Worm (Caenorhabditis elegans) whole organism, L4 larva: ENCODE measurements around the gene sdc-2.

Experiments used
- D1046.2 ChIP-seq: fragments of 200-800 bp; sonication (Bioruptor generic); IDR thresholded peaks from 2 replicates; pipeline ENCODE4 v1.3.6; 2022; ENCODE audit warnings: missing genetic modification characterization, missing compliant biosample characterization
- F10B5.3 ChIP-seq: sonication (generic microtip); optimal IDR thresholded peaks from 2 replicates; lab custom pipeline; 2016; ENCODE audit warnings: mild to moderate bottlenecking, missing genetic modification characterization, missing compliant biosample characterization
- F44E2.7 ChIP-seq: fragments of 200-800 bp; sonication (Bioruptor generic); IDR thresholded peaks from 2 replicates; pipeline ENCODE4 v2.1.2; 2022; ENCODE audit warnings: missing genetic modification characterization, missing compliant biosample characterization
- F49E8.2 ChIP-seq: sonication (generic microtip); optimal IDR thresholded peaks from 2 replicates; lab custom pipeline; 2016; ENCODE audit warnings: missing compliant biosample characterization, mild to moderate bottlenecking, missing genetic modification characterization, borderline replicate concordance
- T20F7.1 ChIP-seq: fragments of 200-800 bp; sonication (Bioruptor generic); optimal IDR thresholded peaks from 2 replicates; lab custom pipeline; 2018; ENCODE audit warnings: mild to moderate bottlenecking, missing genetic modification characterization, missing compliant biosample characterization
- aly-2 ChIP-seq: sonication (generic microtip); optimal IDR thresholded peaks from 2 replicates; lab custom pipeline; 2018; ENCODE audit warnings: missing biosample characterization, missing genetic modification characterization
- arid-1 ChIP-seq: fragments of 200-800 bp; sonication (Bioruptor generic); conservative IDR thresholded peaks from 2 replicates; pipeline ENCODE4 v1.3.6; 2022; ENCODE audit warnings: missing genetic modification reagents, missing genetic modification characterization, missing compliant biosample characterization
- attf-4 ChIP-seq: sonication (generic microtip); optimal IDR thresholded peaks from 3 replicates; lab custom pipeline; 2017; ENCODE audit warnings: missing biosample characterization, missing genetic modification characterization
- ceh-32 ChIP-seq: sonication (generic microtip); optimal IDR thresholded peaks from 2 replicates; lab custom pipeline; 2016; ENCODE audit warnings: mild to moderate bottlenecking, missing genetic modification characterization, missing compliant biosample characterization; ENCODE audit not compliant: poor library complexity
- ceh-44 ChIP-seq: fragments of 200-800 bp; sonication (Bioruptor generic); IDR thresholded peaks from 2 replicates; pipeline ENCODE4 v1.3.6; 2022; ENCODE audit warnings: missing genetic modification reagents, missing genetic modification characterization, missing compliant biosample characterization
- daf-16 ChIP-seq, 3 experiments: sonication (generic microtip); optimal IDR thresholded peaks; 2 replicates each; lab custom pipeline; 2016 to 2017; ENCODE audit warnings: missing genetic modification characterization in 3 of 3, missing genetic modification reagents in 3 of 3, mild to moderate bottlenecking in 2 of 3, missing compliant biosample characterization in 2 of 3, missing biosample characterization in 1 of 3, moderate library complexity in 1 of 3
- daf-19 ChIP-seq: fragments of 200-800 bp; sonication (Bioruptor generic); conservative IDR thresholded peaks from 2 replicates; pipeline ENCODE4 v1.3.6; 2022; ENCODE audit warnings: missing genetic modification characterization, missing compliant biosample characterization
- dmd-6 ChIP-seq: fragments of 200-800 bp; sonication (Bioruptor generic); IDR thresholded peaks from 2 replicates; pipeline ENCODE4 v1.3.6; 2022; ENCODE audit warnings: missing genetic modification reagents, missing genetic modification characterization, missing compliant biosample characterization
- dmd-8 ChIP-seq: fragments of 200-800 bp; sonication (Bioruptor generic); IDR thresholded peaks from 2 replicates; pipeline ENCODE4 v1.3.6; 2022; ENCODE audit warnings: missing genetic modification characterization, missing compliant biosample characterization
- dve-1 ChIP-seq: sonication (generic microtip); optimal IDR thresholded peaks from 2 replicates; lab custom pipeline; 2017; ENCODE audit warnings: antibody characterized with exemption, mild to moderate bottlenecking, missing genetic modification characterization, missing compliant biosample characterization; ENCODE audit not compliant: insufficient read depth
- egl-43 ChIP-seq: fragments of 200-800 bp; sonication (Bioruptor generic); IDR thresholded peaks from 2 replicates; pipeline ENCODE4 v1.3.6; 2022; ENCODE audit warnings: missing genetic modification reagents, missing genetic modification characterization, missing compliant biosample characterization
- fos-1 ChIP-seq: fragments of 150-350 bp; optimal IDR thresholded peaks from 2 replicates; lab custom pipeline; 2014; ENCODE audit warnings: missing biosample characterization, missing genetic modification characterization
- hlh-11 ChIP-seq: fragments of 200-800 bp; sonication (Bioruptor generic); optimal IDR thresholded peaks from 2 replicates; lab custom pipeline; 2018; ENCODE audit warnings: mild to moderate bottlenecking, missing genetic modification characterization, missing compliant biosample characterization
- hlh-30 ChIP-seq: sonication (generic microtip); optimal IDR thresholded peaks from 2 replicates; lab custom pipeline; 2017; ENCODE audit warnings: antibody characterized with exemption, mild to moderate bottlenecking, missing genetic modification characterization, missing compliant biosample characterization; ENCODE audit not compliant: insufficient read depth
- hmg-1.1 ChIP-seq: fragments of 200-800 bp; sonication (Bioruptor generic); IDR thresholded peaks from 2 replicates; pipeline ENCODE4 v1.3.6; 2022; ENCODE audit warnings: missing genetic modification reagents, missing genetic modification characterization, missing compliant biosample characterization
- jun-1 ChIP-seq: fragments of 150-350 bp; optimal IDR thresholded peaks from 2 replicates; lab custom pipeline; 2014; ENCODE audit warnings: missing biosample characterization, missing genetic modification reagents, missing genetic modification characterization
- lin-1 ChIP-seq: fragments of 200-800 bp; sonication (Bioruptor generic); IDR thresholded peaks from 2 replicates; pipeline ENCODE4 v1.3.6; 2022; ENCODE audit warnings: missing genetic modification reagents, missing genetic modification characterization, missing compliant biosample characterization
- lin-13 ChIP-seq: fragments of 150-350 bp; optimal IDR thresholded peaks from 2 replicates; lab custom pipeline; 2014; ENCODE audit warnings: missing biosample characterization, missing genetic modification reagents, missing genetic modification characterization
- lin-38 ChIP-seq: fragments of 200-800 bp; sonication (Bioruptor generic); IDR thresholded peaks from 2 replicates; pipeline ENCODE4 v1.3.6; 2022; ENCODE audit warnings: missing genetic modification reagents, missing genetic modification characterization, missing compliant biosample characterization
- lin-39 ChIP-seq: fragments of 150-350 bp; optimal IDR thresholded peaks from 2 replicates; lab custom pipeline; 2014; ENCODE audit warnings: missing biosample characterization, missing genetic modification reagents, missing genetic modification characterization
- lir-3 ChIP-seq: sonication (generic microtip); optimal IDR thresholded peaks from 2 replicates; lab custom pipeline; 2016; ENCODE audit warnings: mild to moderate bottlenecking, missing genetic modification characterization, missing compliant biosample characterization
- lsy-2 ChIP-seq, 2 experiments: fragments of 150-350 bp in 1 of 2; sonication (generic microtip) in 1 of 2; optimal IDR thresholded peaks; 2 replicates each; lab custom pipeline; 2014 to 2017; ENCODE audit warnings: missing biosample characterization in 2 of 2, missing genetic modification characterization in 2 of 2
- madf-5 ChIP-seq, 2 experiments: fragments of 200-800 bp; sonication (Bioruptor generic); IDR thresholded peaks; 2 replicates each; pipeline ENCODE4 v1.3.6; 2022; ENCODE audit warnings: missing compliant biosample characterization in 2 of 2, missing genetic modification characterization in 2 of 2
- madf-9 ChIP-seq: fragments of 200-800 bp; sonication (Bioruptor generic); conservative IDR thresholded peaks from 2 replicates; pipeline ENCODE4 v1.3.6; 2022; ENCODE audit warnings: missing genetic modification reagents, missing genetic modification characterization, missing compliant biosample characterization
- mep-1 ChIP-seq: fragments of 150-350 bp; sonication (generic microtip); optimal IDR thresholded peaks from 3 replicates; lab custom pipeline; 2014; ENCODE audit warnings: missing biosample characterization, missing genetic modification characterization
- nhr-10 ChIP-seq: fragments of 150-350 bp; optimal IDR thresholded peaks from 2 replicates; lab custom pipeline; 2014; ENCODE audit warnings: missing biosample characterization, missing genetic modification characterization
- nhr-237 ChIP-seq: sonication (generic microtip); optimal IDR thresholded peaks from 2 replicates; lab custom pipeline; 2017; ENCODE audit warnings: missing biosample characterization, missing genetic modification characterization
- nhr-28 ChIP-seq: fragments of 150-350 bp; optimal IDR thresholded peaks from 2 replicates; lab custom pipeline; 2014; ENCODE audit warnings: missing biosample characterization, missing genetic modification characterization
- nhr-41 ChIP-seq: fragments of 200-800 bp; sonication (Bioruptor generic); IDR thresholded peaks from 2 replicates; pipeline ENCODE4 v1.3.6; 2022; ENCODE audit warnings: missing genetic modification reagents, missing genetic modification characterization, missing compliant biosample characterization
- nhr-48 ChIP-seq: sonication (generic microtip); optimal IDR thresholded peaks from 2 replicates; lab custom pipeline; 2016; ENCODE audit warnings: mild to moderate bottlenecking, missing genetic modification characterization, missing compliant biosample characterization
- nhr-6 ChIP-seq: fragments of 150-350 bp; optimal IDR thresholded peaks from 2 replicates; lab custom pipeline; 2014; ENCODE audit warnings: missing biosample characterization, missing genetic modification characterization
- nhr-77 ChIP-seq: fragments of 150-350 bp; optimal IDR thresholded peaks from 2 replicates; lab custom pipeline; 2014; ENCODE audit warnings: missing biosample characterization, missing genetic modification characterization
- php-3 ChIP-seq: fragments of 200-800 bp; sonication (Bioruptor generic); IDR thresholded peaks from 2 replicates; pipeline ENCODE4 v1.3.6; 2022; ENCODE audit warnings: missing genetic modification reagents, missing genetic modification characterization, missing compliant biosample characterization
- rbr-2 ChIP-seq: sonication (generic microtip); optimal IDR thresholded peaks from 2 replicates; lab custom pipeline; 2016; ENCODE audit warnings: missing genotype, missing genetic modification characterization, missing compliant biosample characterization
- saeg-2 ChIP-seq: fragments of 200-800 bp; sonication (Bioruptor generic); IDR thresholded peaks from 2 replicates; pipeline ENCODE4 v1.3.6; 2022; ENCODE audit warnings: missing genetic modification reagents, missing genetic modification characterization, missing compliant biosample characterization
- spr-1 ChIP-seq: sonication (generic microtip); optimal IDR thresholded peaks from 2 replicates; lab custom pipeline; 2016; ENCODE audit warnings: mild to moderate bottlenecking, missing genetic modification characterization, missing compliant biosample characterization
- spr-3 ChIP-seq: fragments of 200-800 bp; sonication (Bioruptor generic); optimal IDR thresholded peaks from 2 replicates; lab custom pipeline; 2018; ENCODE audit warnings: mild to moderate bottlenecking, missing genetic modification characterization, missing compliant biosample characterization
- tag-97 ChIP-seq: fragments of 200-800 bp; sonication (Bioruptor generic); IDR thresholded peaks from 2 replicates; pipeline ENCODE4 v1.3.6; 2022; ENCODE audit warnings: missing genetic modification characterization, missing compliant biosample characterization
- tra-1 ChIP-seq: fragments of 200-800 bp; sonication (Bioruptor generic); IDR thresholded peaks from 2 replicates; pipeline ENCODE4 v1.3.6; 2022; ENCODE audit warnings: missing genetic modification reagents, missing genetic modification characterization, missing compliant biosample characterization
- unc-39 ChIP-seq: sonication (generic microtip); optimal IDR thresholded peaks from 2 replicates; lab custom pipeline; 2017; ENCODE audit warnings: missing biosample characterization, missing genetic modification characterization
- vab-7 ChIP-seq: fragments of 200-800 bp; sonication (Bioruptor generic); IDR thresholded peaks from 2 replicates; pipeline ENCODE4 v1.3.6; 2022; ENCODE audit warnings: missing genetic modification reagents, missing genetic modification characterization, missing compliant biosample characterization
- zip-11 ChIP-seq: fragments of 200-800 bp; sonication (Bioruptor generic); IDR thresholded peaks from 2 replicates; pipeline ENCODE4 v1.3.6; 2022; ENCODE audit warnings: missing genetic modification characterization, missing compliant biosample characterization
- ztf-11 ChIP-seq: fragments of 150-350 bp; optimal IDR thresholded peaks from 2 replicates; lab custom pipeline; 2014; ENCODE audit warnings: missing biosample characterization, missing genetic modification characterization
- ztf-7 ChIP-seq: fragments of 150-350 bp; optimal IDR thresholded peaks from 2 replicates; lab custom pipeline; 2014; ENCODE audit warnings: missing biosample characterization, missing genetic modification characterization

Gene sdc-2

DNA sequence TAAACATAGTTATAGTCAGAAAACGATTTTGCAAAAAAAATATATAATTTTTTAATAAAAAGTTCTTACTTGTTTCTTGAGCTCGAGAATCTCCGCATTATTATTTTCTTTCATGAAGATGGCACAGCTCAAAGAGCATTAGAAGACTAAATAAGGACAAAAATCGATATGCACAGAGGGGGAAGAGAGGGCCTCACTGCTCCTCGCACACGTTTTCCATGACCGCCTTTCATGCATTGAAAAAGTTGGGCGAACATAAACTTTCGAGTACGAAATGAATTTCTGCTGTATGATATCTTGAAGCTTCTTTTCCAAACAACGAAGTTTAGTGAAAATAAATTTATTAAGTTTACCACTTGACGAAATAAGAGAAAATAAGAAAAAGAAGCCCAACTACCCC lies 11.3 kb upstream of the sdc-2 start, which contains the start of gene ccdc-149 (continued):
- TF ChIP-seq jun-1 (no peak), lin-1 (GFP tag; lab: Robert Waterston, UW) (0 out of 2 replicates have a peak, but pooled peaks have one; percentile 20), F49E8.2 (tag; lab: Kevin White, UChicago) (no peak), madf-5 (GFP tag; IDR thresholded peaks at IDR 0.05; lab: Robert Waterston, UW) (no peak), tra-1 (0 out of 2 replicates have a peak, but pooled peaks have one; percentile 27), hlh-11 (tag; lab: Kevin White, UChicago) (no peak), daf-16 (GFP tag; optimal IDR thresholded peaks at IDR 0.05; lab: Kevin White, UChicago) (no peak), daf-16 (tag; optimal IDR thresholded peaks at IDR 0.05; lab: Kevin White, UChicago) (peak; percentile 13), hmg-1.1 (GFP tag; lab: Robert Waterston, UW) (0 out of 2 replicates have a peak, but pooled peaks have one; percentile 27), daf-19 (GFP tag; lab: Robert Waterston, UW) (no peak), egl-43 (GFP tag; lab: Robert Waterston, UW) (no peak), lin-39 (no peak), ceh-44 (GFP tag; lab: Robert Waterston, UW) (no peak), dmd-8 (no peak), rbr-2 (no peak), T20F7.1 (GFP tag; lab: Kevin White, UChicago) (no peak), hlh-30 (tag; lab: Kevin White, UChicago) (no peak), spr-3 (GFP tag; lab: Kevin White, UChicago) (no peak), nhr-6 (tag; lab: Kevin White, UChicago) (no peak)

DNA sequence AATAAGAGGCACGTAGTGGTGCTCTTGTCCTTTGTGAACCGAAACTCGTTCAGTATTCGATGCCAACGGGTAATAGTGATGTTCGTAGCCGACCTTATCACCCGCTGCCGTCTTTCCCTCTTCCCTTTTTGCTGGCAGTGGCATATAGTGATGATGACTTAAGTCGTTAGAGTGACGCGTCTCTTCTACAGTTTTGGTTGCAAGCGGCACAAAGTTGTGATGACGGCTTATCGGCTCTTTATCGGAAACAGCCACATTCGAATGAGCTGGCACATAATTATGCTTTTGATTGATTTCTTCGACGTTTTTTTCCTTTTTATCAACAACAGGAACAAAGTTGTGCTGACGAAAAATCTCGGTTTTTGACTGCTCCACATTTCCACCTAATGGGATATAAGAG lies 7.1 kb upstream of the sdc-2 start:
- TF ChIP-seq hlh-30 (tag; lab: Kevin White, UChicago) (peak; percentile 34), spr-3 (GFP tag; lab: Kevin White, UChicago) (no peak), arid-1 (GFP tag; lab: Robert Waterston, UW) (no peak), dmd-8 (no peak), nhr-41 (no peak), F10B5.3 (tag; lab: Kevin White, UChicago) (no peak), ceh-32 (no peak), saeg-2 (GFP tag; lab: Robert Waterston, UW) (no peak), dve-1 (peak; percentile 87), vab-7 (GFP tag; lab: Robert Waterston, UW) (no peak), lin-38 (GFP tag; lab: Robert Waterston, UW) (0 out of 2 replicates have a peak, but pooled peaks have one; percentile 22), tra-1 (peak; percentile 69), ztf-11 (tag; lab: Kevin White, UChicago) (no peak), nhr-10 (tag; lab: Kevin White, UChicago) (peak; percentile 69), ztf-7 (no peak), zip-11 (GFP tag; lab: Robert Waterston, UW) (no peak), mep-1 (tag; lab: Kevin White, UChicago) (peak; percentile 39), lin-13 (no peak), hmg-1.1 (GFP tag; lab: Robert Waterston, UW) (no peak), attf-4 (tag; lab: Kevin White, UChicago) (no peak), lir-3 (tag; lab: Kevin White, UChicago) (no peak), nhr-48 (tag; lab: Kevin White, UChicago) (peak; percentile 54), nhr-28 (tag; lab: Kevin White, UChicago) (peak; percentile 94), aly-2 (tag; lab: Kevin White, UChicago) (no peak), unc-39 (tag; lab: Kevin White, UChicago) (no peak), spr-1 (tag; lab: Kevin White, UChicago) (no peak), lsy-2 (tag; optimal IDR thresholded peaks at IDR 0.05; lab: Kevin White, UChicago) (peak in 1 of 2 experiments; percentile 30), nhr-237 (tag; lab: Kevin White, UChicago) (no peak), madf-9 (GFP tag; lab: Robert Waterston, UW) (0 out of 2 replicates have a peak, but pooled peaks have one; percentile 15), lin-1 (GFP tag; lab: Robert Waterston, UW) (peak; percentile 68; the same call in 1 of the 2 replicates), F44E2.7 (no peak), dmd-6 (GFP tag; lab: Robert Waterston, UW) (peak; percentile 93), fos-1 (tag; lab: Kevin White, UChicago) (no peak), nhr-77 (tag; lab: Kevin White, UChicago) (peak; percentile 78), php-3 (peak; percentile 91), tag-97 (GFP tag; lab: Robert Waterston, UW) (0 out of 2 replicates have a peak, but pooled peaks have one; percentile 43), D1046.2 (GFP tag; lab: Robert Waterston, UW) (no peak)
